Worm (Caenorhabditis elegans) whole organism, L1 larva: ENCODE measurements around the gene nrsn-1.

ENCODE experiments used
- aly-2 ChIP-seq: fragments of 150-350 bp; optimal IDR thresholded peaks from 2 replicates; lab custom pipeline; 2014; ENCODE audit warnings: missing biosample characterization, missing genetic modification characterization
- ama-1 ChIP-seq: fragments of 150-350 bp; optimal IDR thresholded peaks from 2 replicates; lab custom pipeline; 2014
- ceh-8 ChIP-seq: fragments of 200-800 bp; sonication (Bioruptor generic); optimal IDR thresholded peaks from 2 replicates; lab custom pipeline; 2018; ENCODE audit warnings: mild to moderate bottlenecking, missing genetic modification characterization, moderate library complexity, missing compliant biosample characterization
- ceh-82 ChIP-seq, 3 experiments: fragments of 150-350 bp in 1 of 3; sonication (generic microtip) in 2 of 3; optimal IDR thresholded peaks; 2 replicates each; lab custom pipeline; 2014 to 2017; ENCODE audit warnings: missing biosample characterization in 3 of 3, missing genetic modification characterization in 3 of 3
- ceh-88 ChIP-seq: fragments of 200-800 bp; sonication (Bioruptor generic); IDR thresholded peaks from 2 replicates; pipeline ENCODE4 v1.3.6; 2022; ENCODE audit warnings: missing genetic modification characterization, missing compliant biosample characterization
- efl-1 ChIP-seq, 4 experiments: fragments of 150-350 bp; optimal IDR thresholded peaks in 3 of 4; peaks in 1 of 4; 1 replicate in 1 of 4; 2 replicates in 3 of 4; lab custom pipeline; 2014; ENCODE audit warnings: missing biosample characterization in 2 of 4, missing genetic modification characterization in 2 of 4, missing genetic modification reagents in 2 of 4
- egl-13 ChIP-seq: sonication (generic microtip); optimal IDR thresholded peaks from 2 replicates; lab custom pipeline; 2016; ENCODE audit warnings: missing genotype, missing genetic modification reagents, missing genetic modification characterization, missing compliant biosample characterization
- elt-2 ChIP-seq: sonication (generic microtip); optimal IDR thresholded peaks from 2 replicates; lab custom pipeline; 2016; ENCODE audit warnings: missing genetic modification characterization, mild to moderate bottlenecking, inconsistent platforms, missing compliant biosample characterization, missing genetic modification reagents
- elt-3 ChIP-seq, 6 experiments: fragments of 150-350 bp in 1 of 6; sonication (generic microtip); optimal IDR thresholded peaks; 2 replicates each; lab custom pipeline; 2017 to 2018; ENCODE audit warnings: missing biosample characterization in 6 of 6, missing genetic modification characterization in 6 of 6, inconsistent platforms in 1 of 6
- fkh-4 ChIP-seq: sonication (generic microtip); optimal IDR thresholded peaks from 2 replicates; lab custom pipeline; 2016; ENCODE audit warnings: missing compliant biosample characterization, missing genetic modification characterization, borderline replicate concordance
- fos-1 ChIP-seq: fragments of 150-350 bp; optimal IDR thresholded peaks from 2 replicates; lab custom pipeline; 2014; ENCODE audit warnings: missing biosample characterization, missing genetic modification characterization
- grh-1 ChIP-seq: fragments of 200-800 bp; sonication (Bioruptor generic); IDR thresholded peaks from 2 replicates; pipeline ENCODE4 v1.3.6; 2022; ENCODE audit warnings: missing genetic modification reagents, missing genetic modification characterization, missing compliant biosample characterization
- hlh-17 ChIP-seq: fragments of 200-800 bp; sonication (Bioruptor generic); optimal IDR thresholded peaks from 2 replicates; lab custom pipeline; 2018; ENCODE audit warnings: missing genetic modification characterization, mild to moderate bottlenecking, missing compliant biosample characterization, moderate library complexity, borderline replicate concordance
- hlh-4 ChIP-seq: sonication (generic microtip); optimal IDR thresholded peaks from 2 replicates; lab custom pipeline; 2016; ENCODE audit warnings: mild to moderate bottlenecking, missing genetic modification characterization, missing compliant biosample characterization
- hpl-2 ChIP-seq: fragments of 150-350 bp; optimal IDR thresholded peaks from 2 replicates; lab custom pipeline; 2014; ENCODE audit warnings: missing biosample characterization, missing genetic modification reagents, missing genetic modification characterization
- irx-1 ChIP-seq: sonication (generic microtip); optimal IDR thresholded peaks from 2 replicates; lab custom pipeline; 2016; ENCODE audit warnings: missing genetic modification characterization, missing compliant biosample characterization
- lin-14 ChIP-seq: fragments of 200-800 bp; sonication (Bioruptor generic); optimal IDR thresholded peaks from 2 replicates; lab custom pipeline; 2018; ENCODE audit warnings: mild to moderate bottlenecking, missing genetic modification characterization, moderate library complexity, missing compliant biosample characterization
- lin-39 ChIP-seq: fragments of 150-350 bp; optimal IDR thresholded peaks from 2 replicates; lab custom pipeline; 2014; ENCODE audit warnings: missing biosample characterization, missing genetic modification reagents, missing genetic modification characterization
- mdl-1 ChIP-seq, 2 experiments: fragments of 150-350 bp; optimal IDR thresholded peaks; 2 replicates each; lab custom pipeline; 2014 to 2017; ENCODE audit warnings: missing biosample characterization in 2 of 2, missing genetic modification characterization in 2 of 2, inconsistent platforms in 1 of 2
- mep-1 ChIP-seq: fragments of 150-350 bp; optimal IDR thresholded peaks from 2 replicates; lab custom pipeline; 2014; ENCODE audit warnings: missing biosample characterization, missing genetic modification characterization
- nhr-11 ChIP-seq: fragments of 150-350 bp; optimal IDR thresholded peaks from 2 replicates; lab custom pipeline; 2014; ENCODE audit warnings: missing biosample characterization, missing genetic modification characterization
- nhr-19 ChIP-seq: fragments of 200-800 bp; sonication (Bioruptor generic); conservative IDR thresholded peaks from 2 replicates; pipeline ENCODE4 v1.3.6; 2022; ENCODE audit warnings: missing genetic modification characterization, missing compliant biosample characterization
- nhr-20 ChIP-seq: sonication (generic microtip); optimal IDR thresholded peaks from 2 replicates; lab custom pipeline; 2016; ENCODE audit warnings: mild to moderate bottlenecking, missing genetic modification characterization, missing compliant biosample characterization
- nhr-237 ChIP-seq: fragments of 150-350 bp; optimal IDR thresholded peaks from 2 replicates; lab custom pipeline; 2014; ENCODE audit warnings: missing biosample characterization, missing genetic modification characterization
- nhr-47 ChIP-seq: sonication (generic microtip); optimal IDR thresholded peaks from 2 replicates; lab custom pipeline; 2016; ENCODE audit warnings: mild to moderate bottlenecking, missing genetic modification characterization, moderate library complexity, missing compliant biosample characterization
- nhr-71 ChIP-seq: sonication (generic microtip); optimal IDR thresholded peaks from 2 replicates; lab custom pipeline; 2016; ENCODE audit warnings: mild to moderate bottlenecking, missing genetic modification characterization, moderate library complexity, missing compliant biosample characterization
- nhr-77 ChIP-seq: fragments of 150-350 bp; optimal IDR thresholded peaks from 2 replicates; lab custom pipeline; 2014; ENCODE audit warnings: missing biosample characterization, missing genetic modification characterization
- nhr-84 ChIP-seq: sonication (generic microtip); optimal IDR thresholded peaks from 2 replicates; lab custom pipeline; 2017; ENCODE audit warnings: missing biosample characterization, missing genetic modification characterization
- nhr-85 ChIP-seq: sonication (generic microtip); peaks from one replicate; lab custom pipeline; 2016; ENCODE audit warnings: missing genetic modification characterization, inconsistent platforms, missing compliant biosample characterization
- nhr-90 ChIP-seq: sonication (generic microtip); optimal IDR thresholded peaks from 2 replicates; lab custom pipeline; 2016; ENCODE audit warnings: mild to moderate bottlenecking, missing genetic modification characterization, missing compliant biosample characterization; ENCODE audit not compliant: poor library complexity
- pax-3 ChIP-seq: fragments of 200-800 bp; sonication (Bioruptor generic); optimal IDR thresholded peaks from 2 replicates; lab custom pipeline; 2018; ENCODE audit warnings: mild to moderate bottlenecking, missing genetic modification characterization, moderate library complexity, missing compliant biosample characterization
- rnt-1 ChIP-seq: sonication (generic microtip); optimal IDR thresholded peaks from 2 replicates; lab custom pipeline; 2016; ENCODE audit warnings: mild to moderate bottlenecking, missing genetic modification characterization, moderate library complexity, missing compliant biosample characterization
- snpc-4 ChIP-seq: fragments of 150-350 bp; optimal IDR thresholded peaks from 2 replicates; lab custom pipeline; 2014; ENCODE audit warnings: missing biosample characterization, missing genetic modification characterization
- sox-4 ChIP-seq: sonication (generic microtip); optimal IDR thresholded peaks from 2 replicates; lab custom pipeline; 2016; ENCODE audit warnings: missing genetic modification characterization, missing compliant biosample characterization
- sup-37 ChIP-seq: fragments of 200-800 bp; sonication (Bioruptor generic); optimal IDR thresholded peaks from 2 replicates; lab custom pipeline; 2018; ENCODE audit warnings: mild to moderate bottlenecking, missing genetic modification characterization, missing compliant biosample characterization
- tbx-2 ChIP-seq: sonication (generic microtip); optimal IDR thresholded peaks from 2 replicates; lab custom pipeline; 2016; ENCODE audit warnings: missing genetic modification characterization, missing compliant biosample characterization
- tlp-1 ChIP-seq: fragments of 150-350 bp; optimal IDR thresholded peaks from 2 replicates; lab custom pipeline; 2014; ENCODE audit warnings: missing biosample characterization, missing genetic modification characterization
- unc-130 ChIP-seq: fragments of 150-350 bp; optimal IDR thresholded peaks from 2 replicates; lab custom pipeline; 2017; ENCODE audit warnings: missing biosample characterization, missing genetic modification characterization, inconsistent platforms
- unc-86 ChIP-seq: sonication (generic microtip); optimal IDR thresholded peaks from 2 replicates; lab custom pipeline; 2016; ENCODE audit warnings: missing genetic modification characterization, missing compliant biosample characterization
- unc-98 ChIP-seq: fragments of 200-800 bp; sonication (Bioruptor generic); IDR thresholded peaks from 2 replicates; pipeline ENCODE4 v1.3.6; 2022; ENCODE audit warnings: missing genetic modification characterization, missing compliant biosample characterization
- xbp-1 ChIP-seq: sonication (generic microtip); optimal IDR thresholded peaks from 2 replicates; lab custom pipeline; 2016; ENCODE audit warnings: missing genetic modification characterization, missing compliant biosample characterization
- zip-4 ChIP-seq: fragments of 200-800 bp; sonication (Bioruptor generic); optimal IDR thresholded peaks from 2 replicates; lab custom pipeline; 2018; ENCODE audit warnings: mild to moderate bottlenecking, missing genetic modification characterization, moderate library complexity, missing compliant biosample characterization
- ztf-4 ChIP-seq: fragments of 150-350 bp; optimal IDR thresholded peaks from 2 replicates; lab custom pipeline; 2014; ENCODE audit warnings: missing biosample characterization, missing genetic modification characterization

The nrsn-1 gene

ce11 chrV:3711544-3711943 is 4.2 kb downstream of the nrsn-1 start:
- TF ChIP-seq tbx-2 (tag; lab: Kevin White, UChicago) (no peak), mep-1 (tag; lab: Kevin White, UChicago) (no peak), mdl-1 (tag; optimal IDR thresholded peaks at IDR 0.05; lab: Kevin White, UChicago) (no peak)

ce11 chrV:3706893-3707292 is 8.9 kb downstream of the nrsn-1 start:
- no peak for TF ChIP-seq elt-2 (tag; lab: Kevin White, UChicago)
- peak; percentile 11 for TF ChIP-seq ceh-8 (GFP tag; lab: Kevin White, UChicago)
- no peak for TF ChIP-seq nhr-85 (tag; lab: Kevin White, UChicago)
- TF ChIP-seq pax-3 (tag; lab: Kevin White, UChicago), result no peak
- TF ChIP-seq rnt-1 (tag; lab: Kevin White, UChicago), result no peak

- TF ChIP-seq fos-1 (tag; lab: Kevin White, UChicago) (no peak), nhr-237 (tag; lab: Kevin White, UChicago) (no peak), unc-86 (tag; lab: Kevin White, UChicago) (no peak), sox-4 (tag; lab: Kevin White, UChicago) (no peak), sup-37 (GFP tag; lab: Kevin White, UChicago) (no peak), grh-1 (no peak), elt-3 (tag; optimal IDR thresholded peaks at IDR 0.05; lab: Kevin White, UChicago) (no peak), xbp-1 (tag; lab: Kevin White, UChicago) (no peak), unc-98 (GFP tag; lab: Robert Waterston, UW) (no peak), nhr-71 (tag; lab: Kevin White, UChicago) (no peak), nhr-20 (no peak), elt-2 (tag; lab: Kevin White, UChicago) (no peak), tlp-1 (tag; lab: Kevin White, UChicago) (no peak), mdl-1 (tag; optimal IDR thresholded peaks at IDR 0.05; lab: Kevin White, UChicago) (no peak), nhr-85 (tag; lab: Kevin White, UChicago) (no peak), hpl-2 (GFP tag; lab: Kevin White, UChicago) (no peak), hlh-17 (GFP tag; lab: Kevin White, UChicago) (no peak), nhr-84 (tag; lab: Kevin White, UChicago) (no peak)
These were observed 9.6 kb downstream of the nrsn-1 start for ce11 chrV:3706167-3706566.

- TF ChIP-seq egl-13 (no peak), pax-3 (tag; lab: Kevin White, UChicago) (no peak), zip-4 (no peak), efl-1 (optimal IDR thresholded peaks at IDR 0.05; lab: Kevin White, UChicago) (no peak), efl-1 (GFP tag; optimal IDR thresholded peaks at IDR 0.05 in 1 of 2; lab: Kevin White, UChicago) (peak in 1 of 2 experiments; percentile 87), nhr-47 (tag; lab: Kevin White, UChicago) (no peak)
These were observed 11.1 kb downstream of the nrsn-1 start, which contains the start of gene lin-40 for ce11 chrV:3704688-3705087. TSS of gene lin-40 (plus strand) at chrV:3704988.

- TF ChIP-seq elt-2 (tag; lab: Kevin White, UChicago) (peak; percentile 21), nhr-237 (tag; lab: Kevin White, UChicago) (no peak), ceh-88 (no peak), fkh-4 (no peak), unc-130 (tag; lab: Kevin White, UChicago) (no peak), ceh-82 (tag; optimal IDR thresholded peaks at IDR 0.05; lab: Kevin White, UChicago) (peak in 2 of 3 experiments; percentile 49 to 66), tbx-2 (tag; lab: Kevin White, UChicago) (peak; percentile 80), lin-14 (GFP tag; lab: Kevin White, UChicago) (peak; percentile 92), ztf-4 (tag; lab: Kevin White, UChicago) (no peak), lin-39 (tag; lab: Kevin White, UChicago) (peak; percentile 28), grh-1 (peak; percentile 8; the same call in 1 of the 2 replicates), nhr-90 (tag; lab: Kevin White, UChicago) (peak; percentile 53), nhr-20 (peak; percentile 84), irx-1 (peak; percentile 48), nhr-71 (tag; lab: Kevin White, UChicago) (peak; percentile 89), unc-98 (GFP tag; lab: Robert Waterston, UW) (no peak), nhr-19 (GFP tag; lab: Robert Waterston, UW) (peak; percentile 60), hlh-4 (tag; lab: Kevin White, UChicago) (no peak), snpc-4 (peak; percentile 11), nhr-77 (peak; percentile 9), nhr-11 (tag; lab: Kevin White, UChicago) (peak; percentile 61), tlp-1 (tag; lab: Kevin White, UChicago) (no peak), egl-13 (peak; percentile 66), aly-2 (no peak), ama-1 (lab: Kevin White, UChicago) (no peak)
These were observed 11.9 kb downstream of the nrsn-1 start for ce11 chrV:3703888-3704287.
